ENCODE assay signal across 1 fruit fly cellular context in genomic region chr3L:19670492-19670891, dm6.
TF ChIP-seq lines count a peak whose summit lies in the region.

No protein-coding gene starts in this region.

TF ChIP-seq in whole organism, embryonic, 481 proteins besides CTCF, POLR2A, EP300 and RAD21 (continued from another document and continues in another):
- peak; percentile 50 for TF ChIP-seq CG12391 (tag; optimal IDR thresholded peaks at IDR 0.05; lab: Kevin White, UChicago)
- TF ChIP-seq lola (GFP tag; optimal IDR thresholded peaks at IDR 0.05; lab: Kevin White, UChicago) = peak in 1 of 3 experiments; percentile 39
- TF ChIP-seq Oaz (GFP tag; IDR thresholded peaks at IDR 0.05; lab: Robert Waterston, UW) = no peak
- no peak for TF ChIP-seq CG33557 (GFP tag; optimal IDR thresholded peaks at IDR 0.05; lab: Kevin White, UChicago)
- no peak for TF ChIP-seq Hmr (GFP tag; optimal IDR thresholded peaks at IDR 0.05; lab: Kevin White, UChicago)
- no peak for TF ChIP-seq CG12299 (tag; optimal IDR thresholded peaks at IDR 0.05; lab: Kevin White, UChicago)
- TF ChIP-seq usp (GFP tag; optimal IDR thresholded peaks at IDR 0.05; lab: Kevin White, UChicago) = no peak
- peak; percentile 43; the same call in 2 of the 3 replicates for TF ChIP-seq ase (GFP tag; IDR thresholded peaks at IDR 0.05; lab: Robert Waterston, UW)
- TF ChIP-seq Hr3 (GFP tag; optimal IDR thresholded peaks at IDR 0.05; lab: Kevin White, UChicago) = peak; percentile 22
- TF ChIP-seq CG11085 (GFP tag; IDR thresholded peaks at IDR 0.05; lab: Robert Waterston, UW) = no peak
- TF ChIP-seq CG6654 (GFP tag; optimal IDR thresholded peaks at IDR 0.05; lab: Kevin White, UChicago) = no peak
- peak; percentile 16 for TF ChIP-seq CG4820 (GFP tag; optimal IDR thresholded peaks at IDR 0.05; lab: Kevin White, UChicago)
- TF ChIP-seq CG32532 (GFP tag; IDR thresholded peaks at IDR 0.05; lab: Robert Waterston, UW) = no peak
- peak; percentile 60 for TF ChIP-seq CG11504 (tag; optimal IDR thresholded peaks at IDR 0.05; lab: Kevin White, UChicago)
- TF ChIP-seq sc (optimal IDR thresholded peaks at IDR 0.05; lab: Kevin White, UChicago) = no peak
- TF ChIP-seq sc (GFP tag; optimal IDR thresholded peaks at IDR 0.05; lab: Kevin White, UChicago) = peak; percentile 34
- peak; percentile 51 for TF ChIP-seq Oli (tag; optimal IDR thresholded peaks at IDR 0.05; lab: Kevin White, UChicago)
- TF ChIP-seq repo (GFP tag; optimal IDR thresholded peaks at IDR 0.05; lab: Kevin White, UChicago) = no peak
- no peak for TF ChIP-seq ac (GFP tag; optimal IDR thresholded peaks at IDR 0.05; lab: Kevin White, UChicago)
- TF ChIP-seq Sry-δ (GFP tag; optimal IDR thresholded peaks at IDR 0.05; lab: Kevin White, UChicago) = no peak
- peak; percentile 63 for TF ChIP-seq HLH3B (GFP tag; IDR thresholded peaks at IDR 0.05; lab: Robert Waterston, UW)
- TF ChIP-seq CG5953 (GFP tag; IDR thresholded peaks at IDR 0.05; lab: Robert Waterston, UW) = peak; percentile 50; the same call in 1 of the 2 replicates
- peak; percentile 42 for TF ChIP-seq vvl (GFP tag; IDR thresholded peaks at IDR 0.05; lab: Robert Waterston, UW)
- 0 out of 2 replicates have a peak, but pooled peaks have one; percentile 21 for TF ChIP-seq E2f2 (GFP tag; IDR thresholded peaks at IDR 0.05; lab: Robert Waterston, UW)
- no peak for TF ChIP-seq wek (GFP tag; optimal IDR thresholded peaks at IDR 0.05; lab: Kevin White, UChicago)
- TF ChIP-seq CG8924 (tag; optimal IDR thresholded peaks at IDR 0.05; lab: Kevin White, UChicago) = peak; percentile 33
- TF ChIP-seq CG15696 (tag; optimal IDR thresholded peaks at IDR 0.05; lab: Kevin White, UChicago) = no peak
- TF ChIP-seq CG11093 (GFP tag; IDR thresholded peaks at IDR 0.05; lab: Robert Waterston, UW) = 0 out of 3 replicates have a peak, but pooled peaks have one; percentile 39
- TF ChIP-seq CG6254 (GFP tag; optimal IDR thresholded peaks at IDR 0.05; lab: Kevin White, UChicago) = peak; percentile 40
- TF ChIP-seq knrl (GFP tag; IDR thresholded peaks at IDR 0.05; lab: Robert Waterston, UW; ENCODE audit: partially characterized antibody) = no peak
- TF ChIP-seq esg (GFP tag; conservative IDR thresholded peaks at IDR 0.05; lab: Robert Waterston, UW) = peak; percentile 27; the same call in 1 of the 2 replicates
- TF ChIP-seq CG7963 (GFP tag; IDR thresholded peaks at IDR 0.05; lab: Robert Waterston, UW; ENCODE audit: partially characterized antibody) = no peak
- no peak for TF ChIP-seq mam (GFP tag; optimal IDR thresholded peaks at IDR 0.05; lab: Kevin White, UChicago)
- TF ChIP-seq tin (GFP tag; optimal IDR thresholded peaks at IDR 0.05; lab: Kevin White, UChicago) = peak; percentile 44
- TF ChIP-seq Xbp1 (GFP tag; optimal IDR thresholded peaks at IDR 0.05; lab: Kevin White, UChicago) = peak; percentile 4
- 0 out of 2 replicates have a peak, but pooled peaks have one; percentile 9 for TF ChIP-seq dan (GFP tag; IDR thresholded peaks at IDR 0.05; lab: Robert Waterston, UW)
- no peak for TF ChIP-seq bcd (GFP tag; optimal IDR thresholded peaks at IDR 0.05; lab: Kevin White, UChicago)
- TF ChIP-seq CG17186 (GFP tag; optimal IDR thresholded peaks at IDR 0.05; lab: Kevin White, UChicago) = no peak
- peak; percentile 27 for TF ChIP-seq CG12659 (GFP tag; optimal IDR thresholded peaks at IDR 0.05; lab: Kevin White, UChicago)
- TF ChIP-seq Xrp1 (GFP tag; IDR thresholded peaks at IDR 0.05; lab: Robert Waterston, UW) = peak; percentile 68
- TF ChIP-seq CG2678 (tag; optimal IDR thresholded peaks at IDR 0.05; lab: Kevin White, UChicago) = peak; percentile 19
- TF ChIP-seq tgo (GFP tag; IDR thresholded peaks at IDR 0.05; lab: Robert Waterston, UW) = peak; percentile 38; the same call in 1 of the 3 replicates
- TF ChIP-seq Usf (GFP tag; optimal IDR thresholded peaks at IDR 0.05; lab: Kevin White, UChicago) = no peak
- TF ChIP-seq Fer2 (tag; optimal IDR thresholded peaks at IDR 0.05; lab: Kevin White, UChicago) = no peak
- peak; percentile 68; the same call in 2 of the 3 replicates for TF ChIP-seq zfh1 (GFP tag; IDR thresholded peaks at IDR 0.05; lab: Robert Waterston, UW)
- TF ChIP-seq CG30403 (GFP tag; optimal IDR thresholded peaks at IDR 0.05; lab: Kevin White, UChicago) = peak; percentile 23
- no peak for TF ChIP-seq B-H1 (GFP tag; IDR thresholded peaks at IDR 0.05; lab: Robert Waterston, UW)
- no peak for TF ChIP-seq C15 (GFP tag; IDR thresholded peaks at IDR 0.05; lab: Robert Waterston, UW)
- TF ChIP-seq Ptx1 (GFP tag; IDR thresholded peaks at IDR 0.05; lab: Robert Waterston, UW) = peak; percentile 58
- TF ChIP-seq CG14441 (GFP tag; IDR thresholded peaks at IDR 0.05; lab: Robert Waterston, UW) = 0 out of 2 replicates have a peak, but pooled peaks have one; percentile 13
- no peak for TF ChIP-seq Nf-YC (tag; optimal IDR thresholded peaks at IDR 0.05; lab: Kevin White, UChicago)
- TF ChIP-seq sisA (GFP tag; IDR thresholded peaks at IDR 0.05; lab: Robert Waterston, UW) = peak; percentile 65
- peak; percentile 30 for TF ChIP-seq CG10267 (tag; optimal IDR thresholded peaks at IDR 0.05; lab: Kevin White, UChicago)
- TF ChIP-seq lab (GFP tag; optimal IDR thresholded peaks at IDR 0.05; lab: Kevin White, UChicago) = peak; percentile 51
- no peak for TF ChIP-seq chm (GFP tag; IDR thresholded peaks at IDR 0.05; lab: Robert Waterston, UW)
- no peak for TF ChIP-seq insv (GFP tag; optimal IDR thresholded peaks at IDR 0.05; lab: Kevin White, UChicago)
- TF ChIP-seq CG14965 (GFP tag; optimal IDR thresholded peaks at IDR 0.05; lab: Kevin White, UChicago; ENCODE audit: borderline replicate concordance) = no peak
- TF ChIP-seq ranshi (GFP tag; IDR thresholded peaks at IDR 0.05; lab: Robert Waterston, UW) = peak; percentile 48; the same call in 1 of the 2 replicates
- peak; percentile 29 for TF ChIP-seq twi (tag; optimal IDR thresholded peaks at IDR 0.05; lab: Kevin White, UChicago)
- TF ChIP-seq Hand (GFP tag; optimal IDR thresholded peaks at IDR 0.05; lab: Kevin White, UChicago) = no peak
- TF ChIP-seq kni (GFP tag; optimal IDR thresholded peaks at IDR 0.05; lab: Kevin White, UChicago) = no peak
- TF ChIP-seq CG17829 (tag; optimal IDR thresholded peaks at IDR 0.05; lab: Kevin White, UChicago) = peak; percentile 49
- TF ChIP-seq CG3065 (GFP tag; optimal IDR thresholded peaks at IDR 0.05; lab: Kevin White, UChicago) = no peak
- TF ChIP-seq Asciz (GFP tag; optimal IDR thresholded peaks at IDR 0.05; lab: Kevin White, UChicago) = no peak
- no peak for TF ChIP-seq NC2β (GFP tag; optimal IDR thresholded peaks at IDR 0.05; lab: Kevin White, UChicago)
- peak; percentile 20; the same call in 1 of the 2 replicates for TF ChIP-seq lmd (GFP tag; IDR thresholded peaks at IDR 0.05; lab: Robert Waterston, UW)
- no peak for TF ChIP-seq Antp (GFP tag; optimal IDR thresholded peaks at IDR 0.05; lab: Kevin White, UChicago)
- TF ChIP-seq nerfin-1 (tag; optimal IDR thresholded peaks at IDR 0.05; lab: Kevin White, UChicago) = no peak
- no peak for TF ChIP-seq CG12769 (tag; optimal IDR thresholded peaks at IDR 0.05; lab: Kevin White, UChicago)
- TF ChIP-seq Hr39 (optimal IDR thresholded peaks at IDR 0.05; lab: Kevin White, UChicago) = no peak
- TF ChIP-seq CG10959 (GFP tag; IDR thresholded peaks at IDR 0.05; lab: Robert Waterston, UW) = no peak
- no peak for TF ChIP-seq Scr (GFP tag; IDR thresholded peaks at IDR 0.05; lab: Robert Waterston, UW; ENCODE audit: partially characterized antibody)
- TF ChIP-seq CG31441 (GFP tag; IDR thresholded peaks at IDR 0.05; lab: Robert Waterston, UW) = peak; percentile 50
- TF ChIP-seq B-H2 (GFP tag; optimal IDR thresholded peaks at IDR 0.05; lab: Kevin White, UChicago) = no peak
- TF ChIP-seq CG1832 (GFP tag; optimal IDR thresholded peaks at IDR 0.05; lab: Kevin White, UChicago) = no peak
- TF ChIP-seq jumu (GFP tag; optimal IDR thresholded peaks at IDR 0.05; lab: Kevin White, UChicago) = no peak
- peak in 1 of 2 experiments; percentile 75 for TF ChIP-seq bsh (GFP tag; optimal IDR thresholded peaks at IDR 0.05; lab: Kevin White, UChicago)
- TF ChIP-seq Mad (GFP tag; optimal IDR thresholded peaks at IDR 0.05; lab: Kevin White, UChicago) = no peak
- TF ChIP-seq CG1602 (GFP tag; optimal IDR thresholded peaks at IDR 0.05; lab: Kevin White, UChicago) = no peak
- TF ChIP-seq CG3838 (GFP tag; optimal IDR thresholded peaks at IDR 0.05; lab: Kevin White, UChicago) = no peak
- TF ChIP-seq Chrac-16 (GFP tag; optimal IDR thresholded peaks at IDR 0.05; lab: Kevin White, UChicago) = no peak
- no peak for TF ChIP-seq CG12744 (GFP tag; optimal IDR thresholded peaks at IDR 0.05; lab: Kevin White, UChicago)
- peak; percentile 34; the same call in 1 of the 2 replicates for TF ChIP-seq slbo (GFP tag; IDR thresholded peaks at IDR 0.05; lab: Robert Waterston, UW)
- no peak for TF ChIP-seq HmgD (GFP tag; optimal IDR thresholded peaks at IDR 0.05; lab: Kevin White, UChicago)
- no peak for TF ChIP-seq fd64A (GFP tag; optimal IDR thresholded peaks at IDR 0.05; lab: Kevin White, UChicago)
- no peak for TF ChIP-seq Rx (GFP tag; IDR thresholded peaks at IDR 0.05; lab: Robert Waterston, UW)
- TF ChIP-seq CG12071 (GFP tag; optimal IDR thresholded peaks at IDR 0.05; lab: Kevin White, UChicago) = no peak
- no peak for TF ChIP-seq nerfin-2 (GFP tag; IDR thresholded peaks at IDR 0.05; lab: Robert Waterston, UW; ENCODE audit: partially characterized antibody)
- no peak for TF ChIP-seq exex (tag; optimal IDR thresholded peaks at IDR 0.05; lab: Kevin White, UChicago)
- no peak for TF ChIP-seq CG31388 (GFP tag; optimal IDR thresholded peaks at IDR 0.05; lab: Kevin White, UChicago)
- 0 out of 3 replicates have a peak, but pooled peaks have one; percentile 33 for TF ChIP-seq CG11695 (GFP tag; IDR thresholded peaks at IDR 0.05; lab: Robert Waterston, UW)
- TF ChIP-seq ATbp (GFP tag; optimal IDR thresholded peaks at IDR 0.05; lab: Kevin White, UChicago) = peak; percentile 53
- no peak for TF ChIP-seq HHEX (GFP tag; optimal IDR thresholded peaks at IDR 0.05; lab: Kevin White, UChicago)
- TF ChIP-seq CG15011 (GFP tag; optimal IDR thresholded peaks at IDR 0.05; lab: Kevin White, UChicago) = no peak
- peak; percentile 32; the same call in 2 of the 3 replicates for TF ChIP-seq croc (GFP tag; conservative IDR thresholded peaks at IDR 0.05; lab: Robert Waterston, UW)
- no peak for TF ChIP-seq gsb-n (tag; optimal IDR thresholded peaks at IDR 0.05; lab: Kevin White, UChicago)
- TF ChIP-seq CG17361 (GFP tag; IDR thresholded peaks at IDR 0.05; lab: Robert Waterston, UW) = peak; percentile 50; the same call in 2 of the 3 replicates
- no peak for TF ChIP-seq CG8944 (GFP tag; optimal IDR thresholded peaks at IDR 0.05; lab: Kevin White, UChicago)
- TF ChIP-seq hkb (optimal IDR thresholded peaks at IDR 0.05; lab: Kevin White, UChicago) = no peak
- peak; percentile 69 for TF ChIP-seq hkb (GFP tag; IDR thresholded peaks at IDR 0.05; lab: Robert Waterston, UW)
- no peak for TF ChIP-seq seq (GFP tag; IDR thresholded peaks at IDR 0.05; lab: Robert Waterston, UW)
- 0 out of 2 replicates have a peak, but pooled peaks have one; percentile 24 for TF ChIP-seq dati (GFP tag; IDR thresholded peaks at IDR 0.05; lab: Robert Waterston, UW)
- TF ChIP-seq pnt (GFP tag; optimal IDR thresholded peaks at IDR 0.05; lab: Kevin White, UChicago) = no peak
- TF ChIP-seq crol (GFP tag; IDR thresholded peaks at IDR 0.05; lab: Robert Waterston, UW) = peak; percentile 18; the same call in 1 of the 2 replicates
- peak; percentile 57 for TF ChIP-seq CG32772 (GFP tag; IDR thresholded peaks at IDR 0.05; lab: Robert Waterston, UW)
- no peak for TF ChIP-seq schlank (tag; optimal IDR thresholded peaks at IDR 0.05; lab: Kevin White, UChicago)
- no peak for TF ChIP-seq CkIIα-i1 (GFP tag; IDR thresholded peaks at IDR 0.05; lab: Robert Waterston, UW)
- peak; percentile 47 for TF ChIP-seq unpg (GFP tag; optimal IDR thresholded peaks at IDR 0.05; lab: Kevin White, UChicago)
- TF ChIP-seq CG14050 (GFP tag; IDR thresholded peaks at IDR 0.05; lab: Robert Waterston, UW) = peak; percentile 42; the same call in 2 of the 3 replicates
- TF ChIP-seq sqz (GFP tag; optimal IDR thresholded peaks at IDR 0.05; lab: Kevin White, UChicago) = peak; percentile 2
- peak; percentile 66 for TF ChIP-seq sens (GFP tag; lab: Kevin White, UChicago)
- TF ChIP-seq Abd-B (GFP tag; optimal IDR thresholded peaks at IDR 0.05; lab: Kevin White, UChicago) = no peak
- no peak for TF ChIP-seq pb (GFP tag; optimal IDR thresholded peaks at IDR 0.05; lab: Kevin White, UChicago)
- peak; percentile 68 for TF ChIP-seq row (GFP tag; IDR thresholded peaks at IDR 0.05; lab: Robert Waterston, UW)
- no peak for TF ChIP-seq nau (GFP tag; optimal IDR thresholded peaks at IDR 0.05; lab: Kevin White, UChicago)
- peak; percentile 64 for TF ChIP-seq dmrt99B (tag; optimal IDR thresholded peaks at IDR 0.05; lab: Kevin White, UChicago)
- no peak for TF ChIP-seq Atf3 (GFP tag; optimal IDR thresholded peaks at IDR 0.05; lab: Kevin White, UChicago)
- TF ChIP-seq onecut (GFP tag; IDR thresholded peaks at IDR 0.05; lab: Robert Waterston, UW) = no peak
- TF ChIP-seq Ada2b (GFP tag; IDR thresholded peaks at IDR 0.05; lab: Robert Waterston, UW) = no peak
- TF ChIP-seq caup (GFP tag; optimal IDR thresholded peaks at IDR 0.05; lab: Kevin White, UChicago; ENCODE audit: severe bottlenecking) = no peak
- no peak for TF ChIP-seq gt (GFP tag; IDR thresholded peaks at IDR 0.05; lab: Robert Waterston, UW)
- peak; percentile 52 for TF ChIP-seq CG7839 (tag; optimal IDR thresholded peaks at IDR 0.05; lab: Kevin White, UChicago)
- TF ChIP-seq vfl (GFP tag; optimal IDR thresholded peaks at IDR 0.05; lab: Kevin White, UChicago) = no peak
- no peak for TF ChIP-seq lilli (GFP tag; optimal IDR thresholded peaks at IDR 0.05; lab: Kevin White, UChicago)
- no peak for TF ChIP-seq CG2120 (GFP tag; optimal IDR thresholded peaks at IDR 0.05; lab: Kevin White, UChicago)
- peak; percentile 38 for TF ChIP-seq CG13424 (tag; optimal IDR thresholded peaks at IDR 0.05; lab: Kevin White, UChicago)
- TF ChIP-seq CG7271 (tag; optimal IDR thresholded peaks at IDR 0.05; lab: Kevin White, UChicago) = no peak
- TF ChIP-seq Side (GFP tag; optimal IDR thresholded peaks at IDR 0.05; lab: Kevin White, UChicago) = no peak
- no peak for TF ChIP-seq Bgb (GFP tag; IDR thresholded peaks at IDR 0.05; lab: Robert Waterston, UW; ENCODE audit: partially characterized antibody)
- no peak for TF ChIP-seq trem (tag; optimal IDR thresholded peaks at IDR 0.05; lab: Kevin White, UChicago)
- TF ChIP-seq gem (tag; optimal IDR thresholded peaks at IDR 0.05; lab: Kevin White, UChicago) = peak; percentile 67
- TF ChIP-seq sens-2 (GFP tag; IDR thresholded peaks at IDR 0.05; lab: Robert Waterston, UW) = no peak
- no peak for TF ChIP-seq Meics (GFP tag; optimal IDR thresholded peaks at IDR 0.05; lab: Kevin White, UChicago)
